Fruit fly (Drosophila melanogaster): ENCODE measurements around the gene CG42526.

CG42526 gene

dm6 chr3L:9429665-9430607 is 5.3 kb downstream of the CG42526 start, which contains the start of the genes RpS17 and MTF-1 (continued):
- peak; percentile 50 for TF ChIP-seq Tbp (GFP tag; optimal IDR thresholded peaks at IDR 0.05)
- no peak for TF ChIP-seq fd96Cb (tag; optimal IDR thresholded peaks at IDR 0.05)
- TF ChIP-seq cad (GFP tag; optimal IDR thresholded peaks at IDR 0.05) = no peak
- TF ChIP-seq Antp (GFP tag; optimal IDR thresholded peaks at IDR 0.05) = no peak
- TF ChIP-seq hth (optimal IDR thresholded peaks at IDR 0.05) = no peak
- no peak for TF ChIP-seq CG10274 (GFP tag; optimal IDR thresholded peaks at IDR 0.05)
- TF ChIP-seq HmgZ (tag; optimal IDR thresholded peaks at IDR 0.05) = peak; percentile 48
- peak; percentile 6 for TF ChIP-seq Dad (GFP tag; optimal IDR thresholded peaks at IDR 0.05)
- TF ChIP-seq NK7.1 (GFP tag; optimal IDR thresholded peaks at IDR 0.05) = no peak
- no peak for TF ChIP-seq peb (GFP tag; IDR thresholded peaks at IDR 0.05)
- peak; percentile 22 for TF ChIP-seq CG7556 (GFP tag; optimal IDR thresholded peaks at IDR 0.05)
- TF ChIP-seq ara (GFP tag; IDR thresholded peaks at IDR 0.05) = no peak
- peak; percentile 53 for TF ChIP-seq CG2678 (tag; optimal IDR thresholded peaks at IDR 0.05)
- TF ChIP-seq CG30403 (GFP tag; optimal IDR thresholded peaks at IDR 0.05) = peak; percentile 9
- no peak for TF ChIP-seq eyg (GFP tag; optimal IDR thresholded peaks at IDR 0.05)
- TF ChIP-seq aop (GFP tag; IDR thresholded peaks at IDR 0.05) = no peak
- TF ChIP-seq CG10654 (GFP tag; optimal IDR thresholded peaks at IDR 0.05) = no peak
- peak; percentile 44 for TF ChIP-seq B-H2 (GFP tag; optimal IDR thresholded peaks at IDR 0.05)
- peak; percentile 20 for TF ChIP-seq CG13624 (GFP tag; optimal IDR thresholded peaks at IDR 0.05)
- no peak for TF ChIP-seq h (optimal IDR thresholded peaks at IDR 0.05)
- peak; percentile 51 for TF ChIP-seq CG1529 (GFP tag; optimal IDR thresholded peaks at IDR 0.05)
- TF ChIP-seq caup (GFP tag; optimal IDR thresholded peaks at IDR 0.05; ENCODE audit: severe bottlenecking) = peak; percentile 74
- TF ChIP-seq Hr78 (GFP tag; optimal IDR thresholded peaks at IDR 0.05) = no peak
- TF ChIP-seq ewg (GFP tag; optimal IDR thresholded peaks at IDR 0.05) = no peak
- peak; percentile 7 for TF ChIP-seq cwo (GFP tag; optimal IDR thresholded peaks at IDR 0.05)
- TF ChIP-seq CG10979 (tag; optimal IDR thresholded peaks at IDR 0.05) = no peak
- TF ChIP-seq az2 (GFP tag; optimal IDR thresholded peaks at IDR 0.05) = peak; percentile 16
- peak; percentile 38; the same call in 1 of the 2 replicates for TF ChIP-seq tna (GFP tag; IDR thresholded peaks at IDR 0.05; ENCODE audit: partially characterized antibody)
- TF ChIP-seq CG11085 (GFP tag; IDR thresholded peaks at IDR 0.05) = 0 out of 2 replicates have a peak, but pooled peaks have one; percentile 30
- TF ChIP-seq zen (tag; optimal IDR thresholded peaks at IDR 0.05) = no peak
- TF ChIP-seq kah (GFP tag; optimal IDR thresholded peaks at IDR 0.05) = peak; percentile 57
- no peak for TF ChIP-seq CG16863 (GFP tag; optimal IDR thresholded peaks at IDR 0.05)
- TF ChIP-seq MBD-R2 (GFP tag; IDR thresholded peaks at IDR 0.05) = peak; percentile 43; the same call in 1 of the 2 replicates
- peak; percentile 39 for TF ChIP-seq scrt (GFP tag; optimal IDR thresholded peaks at IDR 0.05)
- TF ChIP-seq bbx (GFP tag; IDR thresholded peaks at IDR 0.05; ENCODE audit: partially characterized antibody) = no peak
- TF ChIP-seq wek (GFP tag; optimal IDR thresholded peaks at IDR 0.05) = peak; percentile 98
- peak; percentile 7 for TF ChIP-seq run (tag; optimal IDR thresholded peaks at IDR 0.05)
- TF ChIP-seq CG1024 (GFP tag; IDR thresholded peaks at IDR 0.05) = peak; percentile 61
- 0 out of 2 replicates have a peak, but pooled peaks have one; percentile 30 for TF ChIP-seq Xrp1 (GFP tag; IDR thresholded peaks at IDR 0.05)
- no peak for TF ChIP-seq pb (GFP tag; optimal IDR thresholded peaks at IDR 0.05)
- TF ChIP-seq Ravus (GFP tag; IDR thresholded peaks at IDR 0.05) = no peak
- no peak for TF ChIP-seq ERR (GFP tag; optimal IDR thresholded peaks at IDR 0.05)
- TF ChIP-seq Hsf (GFP tag; optimal IDR thresholded peaks at IDR 0.05) = peak; percentile 63
- peak; percentile 37 for TF ChIP-seq CG10366 (GFP tag; IDR thresholded peaks at IDR 0.05)
- peak; percentile 28 for TF ChIP-seq lbe (GFP tag; optimal IDR thresholded peaks at IDR 0.05)
- TF ChIP-seq Dbx (GFP tag; IDR thresholded peaks at IDR 0.05) = peak; percentile 34; the same call in 2 of the 3 replicates
- TF ChIP-seq Nf-YB (GFP tag; optimal IDR thresholded peaks at IDR 0.05) = peak; percentile 21
- peak; percentile 17 for TF ChIP-seq Dip3 (GFP tag; optimal IDR thresholded peaks at IDR 0.05)
- no peak for TF ChIP-seq Dip2 (GFP tag; IDR thresholded peaks at IDR 0.05)
